Worm (Caenorhabditis elegans) whole organism, L4 larva: ENCODE results near the gene slc-25A21.

Experiments used
- D1046.2 ChIP-seq: fragments of 200-800 bp; sonication (Bioruptor generic); IDR thresholded peaks from 2 replicates; pipeline ENCODE4 v1.3.6; 2022; ENCODE audit warnings: missing genetic modification characterization, missing compliant biosample characterization
- F37D6.2 ChIP-seq: sonication (generic microtip); optimal IDR thresholded peaks from 2 replicates; lab custom pipeline; 2016; ENCODE audit warnings: mild to moderate bottlenecking, missing genetic modification characterization, missing compliant biosample characterization
- R02D3.7 ChIP-seq: fragments of 150-350 bp; sonication (generic microtip); optimal IDR thresholded peaks from 3 replicates; lab custom pipeline; 2014; ENCODE audit warnings: missing biosample characterization, missing genetic modification characterization
- T26A8.4 ChIP-seq: fragments of 200-800 bp; sonication (Bioruptor generic); IDR thresholded peaks from 2 replicates; pipeline ENCODE4 v1.3.6; 2022; ENCODE audit warnings: missing genetic modification characterization, missing compliant biosample characterization
- aha-1 ChIP-seq: fragments of 150-350 bp; peaks from one replicate; lab custom pipeline; 2014; ENCODE audit warnings: missing biosample characterization, missing genetic modification characterization
- ceh-20 ChIP-seq: fragments of 200-800 bp; sonication (Bioruptor generic); IDR thresholded peaks from 2 replicates; pipeline ENCODE4 v1.3.6; 2022; ENCODE audit warnings: missing genetic modification reagents, missing genetic modification characterization, missing compliant biosample characterization
- ceh-32 ChIP-seq: sonication (generic microtip); optimal IDR thresholded peaks from 2 replicates; lab custom pipeline; 2016; ENCODE audit warnings: mild to moderate bottlenecking, missing genetic modification characterization, missing compliant biosample characterization; ENCODE audit not compliant: poor library complexity
- ctbp-1 ChIP-seq: fragments of 200-800 bp; sonication (Bioruptor generic); IDR thresholded peaks from 2 replicates; pipeline ENCODE4 v1.3.6; 2022; ENCODE audit warnings: missing genetic modification reagents, missing genetic modification characterization, missing compliant biosample characterization
- daf-16 ChIP-seq, 3 experiments: sonication (generic microtip); optimal IDR thresholded peaks; 2 replicates each; lab custom pipeline; 2016 to 2017; ENCODE audit warnings: missing genetic modification characterization in 3 of 3, missing genetic modification reagents in 3 of 3, mild to moderate bottlenecking in 2 of 3, missing compliant biosample characterization in 2 of 3, missing biosample characterization in 1 of 3, moderate library complexity in 1 of 3
- dmd-6 ChIP-seq: fragments of 200-800 bp; sonication (Bioruptor generic); IDR thresholded peaks from 2 replicates; pipeline ENCODE4 v1.3.6; 2022; ENCODE audit warnings: missing genetic modification reagents, missing genetic modification characterization, missing compliant biosample characterization
- dmd-9 ChIP-seq: fragments of 200-800 bp; sonication (Bioruptor generic); IDR thresholded peaks from 2 replicates; pipeline ENCODE4 v1.3.6; 2022; ENCODE audit warnings: missing genetic modification reagents, missing genetic modification characterization, missing compliant biosample characterization
- dpl-1 ChIP-seq: fragments of 150-350 bp; optimal IDR thresholded peaks from 2 replicates; lab custom pipeline; 2014; ENCODE audit warnings: missing biosample characterization, missing genetic modification reagents, missing genetic modification characterization
- duxl-1 ChIP-seq: sonication (generic microtip); optimal IDR thresholded peaks from 2 replicates; lab custom pipeline; 2016; ENCODE audit warnings: mild to moderate bottlenecking, missing genetic modification characterization, moderate library complexity, missing compliant biosample characterization; ENCODE audit not compliant: poor library complexity
- dve-1 ChIP-seq: sonication (generic microtip); optimal IDR thresholded peaks from 2 replicates; lab custom pipeline; 2017; ENCODE audit warnings: antibody characterized with exemption, mild to moderate bottlenecking, missing genetic modification characterization, missing compliant biosample characterization; ENCODE audit not compliant: insufficient read depth
- egl-43 ChIP-seq: fragments of 200-800 bp; sonication (Bioruptor generic); IDR thresholded peaks from 2 replicates; pipeline ENCODE4 v1.3.6; 2022; ENCODE audit warnings: missing genetic modification reagents, missing genetic modification characterization, missing compliant biosample characterization
- fkh-10 ChIP-seq: fragments of 150-350 bp; optimal IDR thresholded peaks from 2 replicates; lab custom pipeline; 2014; ENCODE audit warnings: missing biosample characterization, missing genetic modification reagents, missing genetic modification characterization
- fos-1 ChIP-seq: fragments of 150-350 bp; optimal IDR thresholded peaks from 2 replicates; lab custom pipeline; 2014; ENCODE audit warnings: missing biosample characterization, missing genetic modification characterization
- hif-1 ChIP-seq, 2 experiments: sonication (generic microtip); optimal IDR thresholded peaks; 2 replicates each; lab custom pipeline; 2016 to 2017; ENCODE audit warnings: missing compliant biosample characterization in 2 of 2, missing genetic modification characterization in 2 of 2, missing genetic modification reagents in 2 of 2, missing genotype in 2 of 2, mild to moderate bottlenecking in 1 of 2
- hlh-11 ChIP-seq: fragments of 200-800 bp; sonication (Bioruptor generic); optimal IDR thresholded peaks from 2 replicates; lab custom pipeline; 2018; ENCODE audit warnings: mild to moderate bottlenecking, missing genetic modification characterization, missing compliant biosample characterization
- hlh-30 ChIP-seq: sonication (generic microtip); optimal IDR thresholded peaks from 2 replicates; lab custom pipeline; 2017; ENCODE audit warnings: antibody characterized with exemption, mild to moderate bottlenecking, missing genetic modification characterization, missing compliant biosample characterization; ENCODE audit not compliant: insufficient read depth
- hmg-1.1 ChIP-seq: fragments of 200-800 bp; sonication (Bioruptor generic); IDR thresholded peaks from 2 replicates; pipeline ENCODE4 v1.3.6; 2022; ENCODE audit warnings: missing genetic modification reagents, missing genetic modification characterization, missing compliant biosample characterization
- lin-1 ChIP-seq: fragments of 200-800 bp; sonication (Bioruptor generic); IDR thresholded peaks from 2 replicates; pipeline ENCODE4 v1.3.6; 2022; ENCODE audit warnings: missing genetic modification reagents, missing genetic modification characterization, missing compliant biosample characterization
- lin-39 ChIP-seq: fragments of 150-350 bp; optimal IDR thresholded peaks from 2 replicates; lab custom pipeline; 2014; ENCODE audit warnings: missing biosample characterization, missing genetic modification reagents, missing genetic modification characterization
- lsy-2 ChIP-seq, 2 experiments: fragments of 150-350 bp in 1 of 2; sonication (generic microtip) in 1 of 2; optimal IDR thresholded peaks; 2 replicates each; lab custom pipeline; 2014 to 2017; ENCODE audit warnings: missing biosample characterization in 2 of 2, missing genetic modification characterization in 2 of 2
- madf-5 ChIP-seq, 2 experiments: fragments of 200-800 bp; sonication (Bioruptor generic); IDR thresholded peaks; 2 replicates each; pipeline ENCODE4 v1.3.6; 2022; ENCODE audit warnings: missing compliant biosample characterization in 2 of 2, missing genetic modification characterization in 2 of 2
- madf-9 ChIP-seq: fragments of 200-800 bp; sonication (Bioruptor generic); conservative IDR thresholded peaks from 2 replicates; pipeline ENCODE4 v1.3.6; 2022; ENCODE audit warnings: missing genetic modification reagents, missing genetic modification characterization, missing compliant biosample characterization
- mdl-1 ChIP-seq, 2 experiments: fragments of 150-350 bp in 1 of 2; sonication (generic microtip) in 1 of 2; optimal IDR thresholded peaks; 2 replicates each; lab custom pipeline; 2014 to 2017; ENCODE audit warnings: missing biosample characterization in 2 of 2, missing genetic modification characterization in 2 of 2
- mdt-29 ChIP-seq: fragments of 200-800 bp; sonication (Bioruptor generic); IDR thresholded peaks from 2 replicates; pipeline ENCODE4 v1.3.6; 2022; ENCODE audit warnings: missing genetic modification reagents, missing genetic modification characterization, missing compliant biosample characterization
- mep-1 ChIP-seq: fragments of 150-350 bp; sonication (generic microtip); optimal IDR thresholded peaks from 3 replicates; lab custom pipeline; 2014; ENCODE audit warnings: missing biosample characterization, missing genetic modification characterization
- mes-2 ChIP-seq: sonication (generic microtip); optimal IDR thresholded peaks from 2 replicates; lab custom pipeline; 2016; ENCODE audit warnings: missing genotype, mild to moderate bottlenecking, missing genetic modification characterization, missing compliant biosample characterization; ENCODE audit not compliant: poor library complexity, severe bottlenecking
- mxl-3 ChIP-seq: fragments of 200-800 bp; sonication (Bioruptor generic); optimal IDR thresholded peaks from 2 replicates; lab custom pipeline; 2018; ENCODE audit warnings: mild to moderate bottlenecking, missing genetic modification characterization, missing compliant biosample characterization
- nhr-11 ChIP-seq: fragments of 150-350 bp; optimal IDR thresholded peaks from 2 replicates; lab custom pipeline; 2014; ENCODE audit warnings: missing biosample characterization, missing genetic modification characterization
- nhr-25 ChIP-seq: sonication (generic microtip); optimal IDR thresholded peaks from 2 replicates; lab custom pipeline; 2017; ENCODE audit warnings: missing genetic modification characterization, mild to moderate bottlenecking, missing compliant biosample characterization, antibody characterized with exemption, moderate library complexity, borderline replicate concordance; ENCODE audit not compliant: insufficient read depth
- nhr-28 ChIP-seq: fragments of 150-350 bp; optimal IDR thresholded peaks from 2 replicates; lab custom pipeline; 2014; ENCODE audit warnings: missing biosample characterization, missing genetic modification characterization
- nhr-76 ChIP-seq: fragments of 150-350 bp; optimal IDR thresholded peaks from 2 replicates; lab custom pipeline; 2014; ENCODE audit warnings: missing biosample characterization, missing genetic modification characterization
- nhr-77 ChIP-seq: fragments of 150-350 bp; optimal IDR thresholded peaks from 2 replicates; lab custom pipeline; 2014; ENCODE audit warnings: missing biosample characterization, missing genetic modification characterization
- rbr-2 ChIP-seq: sonication (generic microtip); optimal IDR thresholded peaks from 2 replicates; lab custom pipeline; 2016; ENCODE audit warnings: missing genotype, missing genetic modification characterization, missing compliant biosample characterization
- set-16 ChIP-seq: fragments of 200-800 bp; sonication (Bioruptor generic); IDR thresholded peaks from 2 replicates; pipeline ENCODE4 v1.3.6; 2022; ENCODE audit warnings: missing genetic modification reagents, missing genetic modification characterization, missing compliant biosample characterization
- snpc-1.2 ChIP-seq: fragments of 200-800 bp; sonication (Bioruptor generic); IDR thresholded peaks from 2 replicates; pipeline ENCODE4 v1.3.6; 2022; ENCODE audit warnings: missing genetic modification reagents, missing genetic modification characterization, missing compliant biosample characterization
- snpc-4 ChIP-seq: fragments of 150-350 bp; optimal IDR thresholded peaks from 2 replicates; lab custom pipeline; 2014; ENCODE audit warnings: missing biosample characterization, missing genetic modification characterization
- unc-62 ChIP-seq, 3 experiments: fragments of 150-350 bp in 1 of 3; sonication (generic microtip); optimal IDR thresholded peaks in 2 of 3; peaks in 1 of 3; 1 replicate in 1 of 3; 2 replicates in 2 of 3; lab custom pipeline; 2014 to 2017; ENCODE audit warnings: missing biosample characterization in 3 of 3, missing genetic modification characterization in 3 of 3, missing genetic modification reagents in 3 of 3, missing genotype in 1 of 3
- vab-7 ChIP-seq: fragments of 200-800 bp; sonication (Bioruptor generic); IDR thresholded peaks from 2 replicates; pipeline ENCODE4 v1.3.6; 2022; ENCODE audit warnings: missing genetic modification reagents, missing genetic modification characterization, missing compliant biosample characterization
- zfp-2 ChIP-seq: sonication (generic microtip); optimal IDR thresholded peaks from 2 replicates; lab custom pipeline; 2016; ENCODE audit warnings: mild to moderate bottlenecking, missing genetic modification characterization, missing compliant biosample characterization

slc-25A21 gene

DNA sequence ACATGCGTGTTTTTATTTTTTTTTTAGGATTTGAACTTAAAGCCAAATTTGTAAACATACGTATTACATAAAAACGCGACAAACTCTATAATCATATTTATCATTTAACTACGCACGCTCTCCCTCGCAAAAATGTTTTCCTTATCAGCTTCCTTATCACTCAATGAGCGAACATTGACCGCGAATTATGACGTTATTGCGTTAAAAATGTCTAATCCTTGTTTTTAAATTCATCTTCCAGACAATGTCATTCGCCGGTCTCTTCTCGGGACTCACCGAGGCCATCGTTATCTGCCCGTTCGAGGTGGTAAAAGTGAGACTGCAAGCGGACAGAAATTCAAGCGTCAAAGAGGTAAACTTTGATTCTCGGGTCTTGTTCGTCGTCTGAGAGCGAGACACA is 2.9 kb downstream of the slc-25A21 start (continued):
- no peak for TF ChIP-seq R02D3.7 (tag; lab: Kevin White, UChicago)
- TF ChIP-seq nhr-25 (tag; lab: Kevin White, UChicago): no peak
- TF ChIP-seq madf-5 (GFP tag; IDR thresholded peaks at IDR 0.05; lab: Robert Waterston, UW): no peak
- peak; percentile 77 for TF ChIP-seq lin-1 (GFP tag; lab: Robert Waterston, UW)
- TF ChIP-seq hmg-1.1 (GFP tag; lab: Robert Waterston, UW): no peak
- TF ChIP-seq, all 104 proteins: peak for 25

DNA sequence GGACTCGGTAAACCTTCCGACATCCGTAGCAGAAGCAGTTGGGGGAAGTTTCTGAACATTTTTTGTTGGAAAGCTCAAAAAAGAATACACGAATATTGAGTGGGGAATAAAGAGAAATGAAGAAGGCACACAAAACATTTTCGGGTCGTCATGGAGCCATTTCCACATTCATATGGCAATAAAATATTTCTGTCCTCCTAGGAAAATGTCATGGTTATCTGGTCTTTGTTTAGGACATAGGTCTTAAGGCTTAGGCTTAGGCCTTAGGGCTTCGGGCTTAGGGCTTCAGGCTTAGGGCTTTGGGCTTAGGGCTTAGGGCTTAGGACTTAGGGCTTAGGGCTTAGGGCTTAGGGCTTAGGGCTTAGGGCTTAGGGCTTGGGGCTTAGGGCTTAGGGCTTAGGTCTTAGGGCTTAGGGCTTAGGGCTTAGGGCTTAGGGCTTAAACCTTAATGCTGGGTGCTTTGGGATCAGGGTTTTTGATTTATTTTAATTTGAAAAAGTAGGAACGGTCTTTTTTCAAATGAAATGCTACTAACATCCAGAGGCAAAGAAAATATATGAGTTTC is 9.6 kb downstream of the slc-25A21 start, which contains the start of gene R11.3:
Gene R11.3, minus strand, starts transcription at position 51 of the 565 bp plus-strand sequence.
- TF ChIP-seq snpc-1.2 (GFP tag; lab: Robert Waterston, UW): 0 out of 2 replicates have a peak, but pooled peaks have one; percentile 31
- TF ChIP-seq ceh-32: no peak

DNA sequence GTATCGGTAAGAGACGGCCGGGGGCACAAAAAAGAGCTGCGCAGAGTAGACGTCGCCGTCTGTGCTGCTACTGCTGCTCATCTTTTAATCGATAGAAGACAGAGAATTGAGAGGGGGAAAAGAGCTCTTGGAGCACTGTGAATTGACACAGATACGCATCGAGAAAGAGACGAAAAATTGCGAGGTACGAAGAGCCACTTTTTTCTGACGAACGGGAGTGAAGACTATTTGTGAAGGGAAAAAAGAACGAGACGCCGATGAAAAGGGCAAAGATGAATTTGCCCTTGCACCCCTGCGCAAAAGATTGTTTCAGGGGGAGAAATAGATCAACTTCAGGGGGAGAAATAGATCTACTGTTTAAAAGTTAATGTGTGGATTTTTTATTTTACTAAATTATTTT is 12.6 kb downstream of the slc-25A21 start:
- TF ChIP-seq madf-9 (GFP tag; lab: Robert Waterston, UW): no peak
- peak; percentile 90 for TF ChIP-seq aha-1 (tag; lab: Kevin White, UChicago)
- peak; percentile 79 for TF ChIP-seq egl-43 (GFP tag; lab: Robert Waterston, UW)
- peak; percentile 41; the same call in 1 of the 2 replicates for TF ChIP-seq set-16
- TF ChIP-seq mdl-1 (tag; optimal IDR thresholded peaks at IDR 0.05; lab: Kevin White, UChicago): peak in 1 of 2 experiments; percentile 38
- peak; percentile 13 for TF ChIP-seq dve-1
- TF ChIP-seq dpl-1 (GFP tag; lab: Kevin White, UChicago): no peak
- TF ChIP-seq rbr-2 (tag; lab: Kevin White, UChicago): peak; percentile 78
- 0 out of 2 replicates have a peak, but pooled peaks have one; percentile 23 for TF ChIP-seq dmd-6 (GFP tag; lab: Robert Waterston, UW)
- TF ChIP-seq nhr-77 (tag; lab: Kevin White, UChicago): peak; percentile 37
- peak; percentile 49; the same call in 1 of the 2 replicates for TF ChIP-seq ceh-20
- TF ChIP-seq hmg-1.1 (GFP tag; lab: Robert Waterston, UW): peak; percentile 89
- peak; percentile 43 for TF ChIP-seq duxl-1
- 0 out of 2 replicates have a peak, but pooled peaks have one; percentile 22 for TF ChIP-seq mdt-29
- TF ChIP-seq daf-16 (GFP tag; optimal IDR thresholded peaks at IDR 0.05; lab: Kevin White, UChicago): peak in 1 of 2 experiments; percentile 2
- peak; percentile 3 for TF ChIP-seq daf-16 (tag; optimal IDR thresholded peaks at IDR 0.05; lab: Kevin White, UChicago)
- peak; percentile 36 for TF ChIP-seq hlh-30 (tag; lab: Kevin White, UChicago)
- no peak for TF ChIP-seq D1046.2 (GFP tag; lab: Robert Waterston, UW)
- TF ChIP-seq hif-1 (tag; optimal IDR thresholded peaks at IDR 0.05; lab: Kevin White, UChicago): peak in 1 of 2 experiments; percentile 19
- peak; percentile 26 for TF ChIP-seq mxl-3 (GFP tag; lab: Kevin White, UChicago)
- peak; percentile 78 for TF ChIP-seq fkh-10 (GFP tag; lab: Kevin White, UChicago)
- no peak for TF ChIP-seq dmd-9 (GFP tag; lab: Robert Waterston, UW)
- TF ChIP-seq nhr-25 (tag; lab: Kevin White, UChicago): no peak
- TF ChIP-seq T26A8.4 (GFP tag; lab: Robert Waterston, UW): peak; percentile 62
- TF ChIP-seq lin-1 (GFP tag; lab: Robert Waterston, UW): no peak
- TF ChIP-seq unc-62 (GFP tag; optimal IDR thresholded peaks at IDR 0.05 in 1 of 2; lab: Kevin White, UChicago): no peak
- TF ChIP-seq unc-62 (tag; optimal IDR thresholded peaks at IDR 0.05; lab: Kevin White, UChicago): no peak
- no peak for TF ChIP-seq lin-39 (tag; lab: Kevin White, UChicago)
- TF ChIP-seq F37D6.2 (tag; lab: Kevin White, UChicago): peak; percentile 88
- peak; percentile 17 for TF ChIP-seq nhr-28 (tag; lab: Kevin White, UChicago)
- peak; percentile 75 for TF ChIP-seq mep-1 (tag; lab: Kevin White, UChicago)
- TF ChIP-seq lsy-2 (tag; optimal IDR thresholded peaks at IDR 0.05; lab: Kevin White, UChicago): peak; percentile 52 to 62
- TF ChIP-seq nhr-76 (tag; lab: Kevin White, UChicago): no peak
- peak; percentile 60 for TF ChIP-seq mes-2 (tag; lab: Kevin White, UChicago)
- TF ChIP-seq zfp-2 (tag; lab: Kevin White, UChicago): peak; percentile 0
- no peak for TF ChIP-seq fos-1
- peak; percentile 27 for TF ChIP-seq hlh-11 (tag; lab: Kevin White, UChicago)
- TF ChIP-seq snpc-4 (tag; lab: Kevin White, UChicago): no peak
- no peak for TF ChIP-seq nhr-11 (tag; lab: Kevin White, UChicago)
- TF ChIP-seq ctbp-1 (GFP tag; lab: Robert Waterston, UW): 0 out of 2 replicates have a peak, but pooled peaks have one; percentile 55
- TF ChIP-seq vab-7: peak; percentile 54; the same call in 1 of the 2 replicates
